Fruit fly (Drosophila melanogaster) whole organism, embryonic: ENCODE results near the gene CG43085.

Experiments used
- Aef1 ChIP-seq: fragments of 200-800 bp; sonication (Bioruptor generic); IDR thresholded peaks from 3 replicates; pipeline ENCODE4 v1.3.6; 2022; ENCODE audit warnings: missing biosample characterization, missing genetic modification characterization
- Atf3 ChIP-seq: fragments of 200-800 bp; sonication (Bioruptor generic); optimal IDR thresholded peaks from 3 replicates; lab custom pipeline; 2016; ENCODE audit warnings: missing biosample characterization, missing genetic modification characterization
- Awh ChIP-seq: fragments of 200-800 bp; sonication (Bioruptor generic); IDR thresholded peaks from 2 replicates; pipeline ENCODE4, ENCODE4 v1.3.6; 2022; ENCODE audit warnings: missing biosample characterization, missing genetic modification characterization
- B-H1 ChIP-seq: fragments of 200-800 bp; sonication (Bioruptor generic); IDR thresholded peaks from 3 replicates; pipeline ENCODE4 v1.3.6; 2022; ENCODE audit warnings: missing biosample characterization, missing genetic modification characterization
- Bteb2 ChIP-seq: fragments of 200-800 bp; sonication (Bioruptor generic); optimal IDR thresholded peaks from 2 replicates; lab custom pipeline; 2016; ENCODE audit warnings: missing biosample characterization, missing genetic modification characterization
- CG11504 ChIP-seq: fragments of 200-800 bp; sonication (Bioruptor generic); optimal IDR thresholded peaks from 3 replicates; lab custom pipeline; 2019; ENCODE audit warnings: missing biosample characterization, mild to moderate bottlenecking, missing genetic modification characterization, moderate library complexity
- CG13296 ChIP-seq: fragments of 200-800 bp; sonication (Bioruptor generic); optimal IDR thresholded peaks from 3 replicates; lab custom pipeline; 2018; ENCODE audit warnings: missing biosample characterization, mild to moderate bottlenecking, missing genetic modification characterization
- CG1529 ChIP-seq: fragments of 200-800 bp; sonication (Bioruptor generic); optimal IDR thresholded peaks from 3 replicates; lab custom pipeline; 2018; ENCODE audit warnings: missing biosample characterization, missing genetic modification characterization
- CG17328 ChIP-seq: fragments of 200-800 bp; sonication (Bioruptor generic); IDR thresholded peaks from 2 replicates; pipeline ENCODE4 v1.3.6; 2022; ENCODE audit warnings: missing biosample characterization, missing genetic modification characterization
- CG17359 ChIP-seq: fragments of 200-800 bp; sonication (Bioruptor generic); optimal IDR thresholded peaks from 3 replicates; lab custom pipeline; 2018; ENCODE audit warnings: missing biosample characterization, mild to moderate bottlenecking, missing genetic modification characterization, moderate library complexity
- CG17361 ChIP-seq: fragments of 200-800 bp; sonication (Bioruptor generic); IDR thresholded peaks from 3 replicates; pipeline ENCODE4 v1.3.6; 2022; ENCODE audit warnings: missing biosample characterization, missing genetic modification characterization
- CG17568 ChIP-seq: fragments of 200-800 bp; sonication (Bioruptor generic); optimal IDR thresholded peaks from 2 replicates; lab custom pipeline; 2018; ENCODE audit warnings: missing biosample characterization, mild to moderate bottlenecking, missing genetic modification characterization, moderate library complexity
- CG18011 ChIP-seq: fragments of 200-800 bp; sonication (Bioruptor generic); optimal IDR thresholded peaks from 2 replicates; lab custom pipeline; 2017; ENCODE audit warnings: missing biosample characterization, missing genetic modification characterization, mild to moderate bottlenecking, moderate library complexity, missing genotype
- CG18262 ChIP-seq: fragments of 200-800 bp; optimal IDR thresholded peaks from 3 replicates; lab custom pipeline; 2019; ENCODE audit warnings: missing biosample characterization, mild to moderate bottlenecking, missing genetic modification characterization, moderate library complexity
- CG18476 ChIP-seq: fragments of 200-800 bp; sonication (Bioruptor generic); optimal IDR thresholded peaks from 2 replicates; lab custom pipeline; 2016; ENCODE audit warnings: missing biosample characterization, mild to moderate bottlenecking, missing genetic modification characterization
- CG18599 ChIP-seq: fragments of 200-800 bp; sonication (Bioruptor generic); optimal IDR thresholded peaks from 3 replicates; lab custom pipeline; 2017; ENCODE audit warnings: missing biosample characterization, missing genetic modification characterization, mild to moderate bottlenecking, moderate library complexity, missing genetic modification reagents
- CG18619 ChIP-seq: fragments of 200-800 bp; sonication (Bioruptor generic); optimal IDR thresholded peaks from 3 replicates; lab custom pipeline; 2017; ENCODE audit warnings: missing biosample characterization, mild to moderate bottlenecking, missing genetic modification characterization
- CG2120 ChIP-seq: fragments of 200-800 bp; sonication (Bioruptor generic); optimal IDR thresholded peaks from 3 replicates; lab custom pipeline; 2016; ENCODE audit warnings: missing biosample characterization, missing genetic modification characterization
- CG2875 ChIP-seq: fragments of 200-800 bp; sonication (Bioruptor generic); optimal IDR thresholded peaks from 2 replicates; lab custom pipeline; 2017; ENCODE audit warnings: missing biosample characterization, mild to moderate bottlenecking, missing genetic modification characterization, missing genetic modification reagents
- CG31224 ChIP-seq: fragments of 200-800 bp; sonication (Bioruptor generic); IDR thresholded peaks from 2 replicates; pipeline ENCODE4 v1.3.6; 2022; ENCODE audit warnings: missing biosample characterization, missing genetic modification characterization
- CG32532 ChIP-seq: fragments of 200-800 bp; sonication (Bioruptor generic); IDR thresholded peaks from 2 replicates; pipeline ENCODE4 v1.3.6; 2022; ENCODE audit warnings: missing biosample characterization, missing genetic modification characterization
- CG32767 ChIP-seq: fragments of 200-800 bp; sonication (Bioruptor generic); IDR thresholded peaks from 2 replicates; pipeline ENCODE4 v1.3.6; 2022; ENCODE audit warnings: missing biosample characterization, missing genetic modification characterization
- CG3995 ChIP-seq: fragments of 200-800 bp; sonication (Bioruptor generic); optimal IDR thresholded peaks from 3 replicates; lab custom pipeline; 2016; ENCODE audit warnings: missing biosample characterization, missing genetic modification characterization
- CG6254 ChIP-seq: fragments of 200-800 bp; sonication (Bioruptor generic); optimal IDR thresholded peaks from 3 replicates; lab custom pipeline; 2017; ENCODE audit warnings: mild to moderate bottlenecking, missing biosample characterization, missing genetic modification reagents, missing genetic modification characterization
- CG7357 ChIP-seq: fragments of 200-800 bp; sonication (Bioruptor generic); IDR thresholded peaks from 3 replicates; pipeline ENCODE4 v1.3.6; 2022; ENCODE audit warnings: missing biosample characterization, missing genetic modification characterization
- CG8359 ChIP-seq: fragments of 200-800 bp; sonication (Bioruptor generic); optimal IDR thresholded peaks from 2 replicates; lab custom pipeline; 2017; ENCODE audit warnings: missing biosample characterization, mild to moderate bottlenecking, missing genetic modification characterization, borderline replicate concordance
- Doc2 ChIP-seq: fragments of 200-800 bp; sonication (Bioruptor generic); IDR thresholded peaks from 2 replicates; pipeline ENCODE4 v1.3.6; 2022; ENCODE audit warnings: missing biosample characterization, missing genetic modification characterization
- Fer1 ChIP-seq: fragments of 200-800 bp; sonication (Bioruptor generic); optimal IDR thresholded peaks from 2 replicates; lab custom pipeline; 2017; ENCODE audit warnings: missing biosample characterization, mild to moderate bottlenecking, missing genetic modification characterization
- H2.0 ChIP-seq: fragments of 200-800 bp; sonication (Bioruptor generic); IDR thresholded peaks from 2 replicates; pipeline ENCODE4 v1.3.6; 2022; ENCODE audit warnings: missing biosample characterization, missing genetic modification characterization
- HHEX ChIP-seq: fragments of 200-800 bp; sonication (Bioruptor generic); optimal IDR thresholded peaks from 3 replicates; lab custom pipeline; 2017; ENCODE audit warnings: missing biosample characterization, mild to moderate bottlenecking, missing genetic modification characterization, missing genetic modification reagents
- Jarid2 ChIP-seq: fragments of 200-800 bp; sonication (Bioruptor generic); optimal IDR thresholded peaks from 3 replicates; lab custom pipeline; 2017; ENCODE audit warnings: mild to moderate bottlenecking, missing biosample characterization, missing genetic modification reagents, missing genetic modification characterization
- MTF-1 ChIP-seq: fragments of 200-800 bp; sonication (Bioruptor generic); optimal IDR thresholded peaks from 2 replicates; lab custom pipeline; 2018; ENCODE audit warnings: missing biosample characterization, mild to moderate bottlenecking, missing genetic modification characterization, borderline replicate concordance
- Mad ChIP-seq: fragments of 200-800 bp; sonication (Bioruptor generic); optimal IDR thresholded peaks from 2 replicates; lab custom pipeline; 2016; ENCODE audit warnings: missing biosample characterization, missing genetic modification characterization
- Med ChIP-seq: fragments of 200-800 bp; sonication (Bioruptor generic); peaks from one replicate; lab custom pipeline; 2016; ENCODE audit warnings: missing biosample characterization, missing genetic modification characterization, mild to moderate bottlenecking, inconsistent platforms, moderate library complexity
- al ChIP-seq: fragments of 200-800 bp; sonication (Bioruptor generic); IDR thresholded peaks from 2 replicates; pipeline ENCODE4 v1.3.6; 2022; ENCODE audit warnings: missing biosample characterization, missing genetic modification characterization
- crol ChIP-seq: fragments of 200-800 bp; sonication (Bioruptor generic); IDR thresholded peaks from 2 replicates; pipeline ENCODE4 v1.3.6; 2022; ENCODE audit warnings: missing biosample characterization, missing genetic modification characterization
- exex ChIP-seq: fragments of 200-800 bp; sonication (Bioruptor generic); optimal IDR thresholded peaks from 4 replicates; lab custom pipeline; 2018; ENCODE audit warnings: missing biosample characterization, mild to moderate bottlenecking, missing genetic modification characterization, moderate library complexity
- eyg ChIP-seq: fragments of 200-800 bp; sonication (Bioruptor generic); optimal IDR thresholded peaks from 3 replicates; lab custom pipeline; 2016; ENCODE audit warnings: missing biosample characterization, missing genetic modification characterization
- fd102C ChIP-seq: fragments of 200-800 bp; sonication (Bioruptor generic); optimal IDR thresholded peaks from 2 replicates; lab custom pipeline; 2018; ENCODE audit warnings: missing biosample characterization, mild to moderate bottlenecking, missing genetic modification characterization, moderate library complexity
- fd96Cb ChIP-seq: fragments of 200-800 bp; sonication (Bioruptor generic); optimal IDR thresholded peaks from 2 replicates; lab custom pipeline; 2018; ENCODE audit warnings: missing biosample characterization, mild to moderate bottlenecking, missing genetic modification characterization, moderate library complexity
- h ChIP-seq: fragments of >200 bp; optimal IDR thresholded peaks from 2 replicates; lab custom pipeline; 2017
- hkb ChIP-seq, 2 experiments: fragments of 200-800 bp in 1 of 2; fragments of >200 bp in 1 of 2; sonication (Bioruptor generic) in 1 of 2; IDR thresholded peaks in 1 of 2; optimal IDR thresholded peaks in 1 of 2; 2 replicates each; pipeline versions ENCODE4 v1.3.6 to Lab custom; 2017 to 2022; ENCODE audit warnings: missing biosample characterization in 1 of 2, missing genetic modification characterization in 1 of 2
- hth ChIP-seq: fragments of >200 bp; optimal IDR thresholded peaks from 2 replicates; lab custom pipeline; 2017; ENCODE audit warnings: inconsistent platforms
- kay ChIP-seq: fragments of 200-800 bp; sonication (Bioruptor generic); optimal IDR thresholded peaks from 2 replicates; lab custom pipeline; 2016; ENCODE audit warnings: missing biosample characterization, missing genetic modification characterization
- lab ChIP-seq: fragments of 200-800 bp; sonication (Bioruptor generic); optimal IDR thresholded peaks from 3 replicates; lab custom pipeline; 2017; ENCODE audit warnings: missing biosample characterization, missing genetic modification characterization, mild to moderate bottlenecking, moderate library complexity, missing genetic modification reagents
- sqz ChIP-seq: fragments of 200-800 bp; sonication (Bioruptor generic); optimal IDR thresholded peaks from 3 replicates; lab custom pipeline; 2018; ENCODE audit warnings: missing biosample characterization, mild to moderate bottlenecking, missing genetic modification characterization
- vfl ChIP-seq: fragments of 200-800 bp; sonication (Bioruptor generic); optimal IDR thresholded peaks from 2 replicates; lab custom pipeline; 2016; ENCODE audit warnings: missing biosample characterization, missing genetic modification characterization
- zf30C ChIP-seq: fragments of 200-800 bp; sonication (Bioruptor generic); optimal IDR thresholded peaks from 3 replicates; lab custom pipeline; 2018; ENCODE audit warnings: missing biosample characterization, mild to moderate bottlenecking, missing genetic modification characterization

The CG43085 gene

DNA sequence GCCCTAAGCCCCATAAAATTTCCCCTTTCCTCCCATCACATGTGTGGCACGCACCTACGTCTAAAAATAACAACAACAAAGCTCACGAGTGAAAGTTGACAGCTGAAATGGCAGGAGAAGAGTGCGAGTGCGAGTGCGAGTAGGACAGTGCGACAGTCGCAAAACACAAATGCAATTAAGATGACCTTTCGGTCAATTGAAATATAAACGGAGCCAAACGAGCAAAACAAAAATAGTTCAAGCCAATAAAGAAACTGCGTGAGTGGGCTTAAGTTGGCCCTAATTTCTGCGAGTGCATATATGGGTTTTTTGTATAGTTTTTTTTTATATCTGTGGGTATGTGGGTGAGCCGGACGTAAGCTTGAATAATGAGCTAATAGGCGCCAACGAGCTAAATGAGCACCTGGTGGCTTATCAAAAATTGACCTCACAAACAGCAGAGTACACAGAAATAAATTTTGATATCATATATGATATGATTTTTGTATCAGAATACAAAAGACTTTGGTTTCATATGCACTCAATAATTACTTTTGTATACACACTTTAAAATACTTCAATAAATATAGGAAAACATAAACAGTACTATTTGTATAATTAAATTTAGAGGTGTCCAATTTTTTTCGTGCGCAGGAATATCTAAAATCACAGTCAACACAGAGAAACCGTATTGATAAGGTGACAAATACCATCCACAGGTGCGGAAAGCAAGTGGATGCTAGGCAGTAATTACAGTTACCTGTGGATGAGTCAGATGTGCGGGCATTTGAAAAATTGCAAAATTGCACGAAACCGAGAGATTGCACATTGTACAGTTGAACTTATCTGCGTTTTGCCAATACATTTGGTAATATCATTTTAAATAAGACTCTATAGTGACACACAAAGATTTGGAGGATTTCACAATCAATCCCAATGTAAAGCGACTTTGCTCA is 5.4 kb upstream of the CG43085 start (continued):
- TF ChIP-seq lab, result peak; percentile 78
- TF ChIP-seq Mad (GFP tag; lab: Kevin White, UChicago), result no peak
- TF ChIP-seq CG32767 (GFP tag; lab: Robert Waterston, UW), result no peak
- peak; percentile 41 for TF ChIP-seq CG3995 (GFP tag; lab: Kevin White, UChicago)
- TF ChIP-seq Doc2 (GFP tag; lab: Robert Waterston, UW), result no peak
- 0 out of 2 replicates have a peak, but pooled peaks have one; percentile 24 for TF ChIP-seq CG32532 (GFP tag; lab: Robert Waterston, UW)
- TF ChIP-seq Awh (GFP tag; lab: Robert Waterston, UW), result peak; percentile 44; the same call in 1 of the 2 replicates
- TF ChIP-seq CG8359, result no peak
- no peak for TF ChIP-seq MTF-1
- 0 out of 3 replicates have a peak, but pooled peaks have one; percentile 17 for TF ChIP-seq CG17361 (GFP tag; lab: Robert Waterston, UW)
- peak; percentile 90 for TF ChIP-seq sqz
- peak; percentile 6 for TF ChIP-seq CG18599 (GFP tag; lab: Kevin White, UChicago)
- TF ChIP-seq h, result no peak
- peak; percentile 27 for TF ChIP-seq Fer1 (GFP tag; lab: Kevin White, UChicago)
- TF ChIP-seq CG6254, result peak; percentile 2
- no peak for TF ChIP-seq hth (lab: Kevin White, UChicago)
- TF ChIP-seq CG18262 (tag; lab: Kevin White, UChicago), result peak; percentile 11
- TF ChIP-seq Bteb2 (GFP tag; lab: Kevin White, UChicago), result no peak
- peak; percentile 9; the same call in 1 of the 2 replicates for TF ChIP-seq al (GFP tag; lab: Robert Waterston, UW)
- no peak for TF ChIP-seq hkb (optimal IDR thresholded peaks at IDR 0.05; lab: Kevin White, UChicago)
- 0 out of 2 replicates have a peak, but pooled peaks have one; percentile 45 for TF ChIP-seq hkb (GFP tag; IDR thresholded peaks at IDR 0.05; lab: Robert Waterston, UW)
- peak; percentile 33 for TF ChIP-seq CG13296 (GFP tag; lab: Kevin White, UChicago)
- no peak for TF ChIP-seq Aef1
- peak; percentile 39 for TF ChIP-seq CG2120 (GFP tag; lab: Kevin White, UChicago)
- TF ChIP-seq H2.0 (GFP tag; lab: Robert Waterston, UW), result 0 out of 2 replicates have a peak, but pooled peaks have one; percentile 23
- peak; percentile 32 for TF ChIP-seq zf30C
- no peak for TF ChIP-seq Atf3 (GFP tag; lab: Kevin White, UChicago)
- peak; percentile 2 for TF ChIP-seq CG17568 (GFP tag; lab: Kevin White, UChicago)
- TF ChIP-seq eyg (GFP tag; lab: Kevin White, UChicago), result no peak
- no peak for TF ChIP-seq CG18011 (GFP tag; lab: Kevin White, UChicago)
- no peak for TF ChIP-seq fd102C (GFP tag; lab: Kevin White, UChicago)
- TF ChIP-seq fd96Cb (tag; lab: Kevin White, UChicago), result no peak
- peak; percentile 45; the same call in 1 of the 2 replicates for TF ChIP-seq CG17328
- no peak; the same call in 2 of the 3 replicates for TF ChIP-seq B-H1 (GFP tag; lab: Robert Waterston, UW)
- TF ChIP-seq CG2875 (GFP tag; lab: Kevin White, UChicago), result peak; percentile 30
- no peak for TF ChIP-seq kay (GFP tag; lab: Kevin White, UChicago)
- peak; percentile 44 for TF ChIP-seq CG17359 (tag; lab: Kevin White, UChicago)
- TF ChIP-seq CG7357 (GFP tag; lab: Robert Waterston, UW), result no peak
- no peak; the same call in 1 of the 2 replicates for TF ChIP-seq CG31224 (GFP tag; lab: Robert Waterston, UW)
- TF ChIP-seq crol (GFP tag; lab: Robert Waterston, UW), result 0 out of 2 replicates have a peak, but pooled peaks have one; percentile 22
- TF ChIP-seq HHEX (GFP tag; lab: Kevin White, UChicago), result peak; percentile 6
- TF ChIP-seq CG11504 (tag; lab: Kevin White, UChicago), result peak; percentile 43
- TF ChIP-seq Med (GFP tag; lab: Kevin White, UChicago), result peak; percentile 82
- peak; percentile 34 for TF ChIP-seq exex (tag; lab: Kevin White, UChicago)
- peak; percentile 3 for TF ChIP-seq CG18476 (GFP tag; lab: Kevin White, UChicago)
- TF ChIP-seq Jarid2, result no peak
- no peak for TF ChIP-seq vfl (GFP tag; lab: Kevin White, UChicago)
- peak; percentile 12 for TF ChIP-seq CG1529 (GFP tag; lab: Kevin White, UChicago)
- TF ChIP-seq CG18619 (GFP tag; lab: Kevin White, UChicago), result no peak
